Fruit fly (Drosophila melanogaster): Measurements from ENCODE around the gene Cmpk.

Gene Cmpk

DNA sequence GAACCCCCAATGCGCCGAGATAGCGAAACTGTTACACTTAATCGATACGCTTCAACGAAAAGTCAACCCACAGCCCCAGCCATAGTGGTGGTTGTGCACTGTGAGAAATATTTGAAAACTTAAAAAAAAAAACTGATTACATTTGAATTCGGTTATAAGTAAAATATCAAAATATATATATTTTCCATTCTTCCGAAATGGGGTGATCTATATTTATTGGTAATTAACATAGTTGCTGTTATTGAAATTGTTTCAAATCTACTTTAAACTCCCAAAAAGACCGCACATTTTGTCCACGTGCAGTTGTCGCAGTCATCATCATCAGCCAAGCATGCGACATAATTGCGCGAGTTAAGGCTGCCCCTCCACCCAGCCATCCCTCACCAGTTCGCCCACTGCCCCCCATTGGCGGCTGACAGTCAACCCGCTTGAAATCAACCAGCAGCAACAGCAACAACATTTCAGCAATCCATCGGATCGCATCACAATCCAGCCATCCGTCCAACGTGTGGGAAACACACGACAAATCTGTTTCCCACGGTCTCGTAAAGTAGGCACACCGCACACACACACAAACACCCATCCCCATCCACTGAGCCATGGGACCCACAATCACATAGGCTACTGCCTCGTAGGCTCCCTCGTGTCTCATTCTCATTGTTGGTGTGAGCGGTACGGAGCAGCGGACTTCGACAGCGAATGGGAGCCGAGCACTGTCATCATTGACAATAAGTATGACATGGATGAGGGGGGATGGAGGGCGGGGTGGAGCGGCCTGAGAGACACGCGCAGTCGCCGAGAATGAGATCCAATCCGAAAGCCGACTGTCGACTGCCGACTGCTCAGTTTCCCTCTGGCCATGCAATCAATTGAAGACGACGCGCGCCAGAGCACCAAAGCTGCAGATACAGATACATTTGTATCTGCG lies 34.7 kb downstream of the Cmpk start:
- TF ChIP-seq D1 (tag; optimal IDR thresholded peaks at IDR 0.05) (peak; percentile 38), CG32121 (GFP tag; IDR thresholded peaks at IDR 0.05) (peak; percentile 72; the same call in 1 of the 2 replicates), CG17806 (tag; optimal IDR thresholded peaks at IDR 0.05) (peak; percentile 81), fd96Ca (GFP tag; IDR thresholded peaks at IDR 0.05) (peak; percentile 68), CG8159 (tag; optimal IDR thresholded peaks at IDR 0.05) (peak; percentile 84), EcR (GFP tag; optimal IDR thresholded peaks at IDR 0.05) (peak; percentile 69), CG12605 (GFP tag; IDR thresholded peaks at IDR 0.05) (peak; percentile 49), CG13204 (GFP tag; optimal IDR thresholded peaks at IDR 0.05) (peak; percentile 99), Pif1B (GFP tag; optimal IDR thresholded peaks at IDR 0.05) (peak; percentile 28), CG4496 (GFP tag; IDR thresholded peaks at IDR 0.05) (peak; percentile 72), Snoo (tag; optimal IDR thresholded peaks at IDR 0.05) (peak; percentile 45), Pif1A (GFP tag; optimal IDR thresholded peaks at IDR 0.05) (peak; percentile 28), Ets98B (GFP tag; IDR thresholded peaks at IDR 0.05) (peak; percentile 79), CG9948 (tag; optimal IDR thresholded peaks at IDR 0.05) (peak; percentile 78), CG14655 (GFP tag; optimal IDR thresholded peaks at IDR 0.05) (peak; percentile 79), CG15710 (tag; optimal IDR thresholded peaks at IDR 0.05) (peak; percentile 68), CG34367 (tag; optimal IDR thresholded peaks at IDR 0.05) (peak; percentile 74), CG10348 (GFP tag; IDR thresholded peaks at IDR 0.05) (no peak), rn (GFP tag; IDR thresholded peaks at IDR 0.05) (0 out of 2 replicates have a peak, but pooled peaks have one; percentile 28), CG8301 (tag; optimal IDR thresholded peaks at IDR 0.05) (peak; percentile 75), gl (tag; optimal IDR thresholded peaks at IDR 0.05) (no peak)

DNA sequence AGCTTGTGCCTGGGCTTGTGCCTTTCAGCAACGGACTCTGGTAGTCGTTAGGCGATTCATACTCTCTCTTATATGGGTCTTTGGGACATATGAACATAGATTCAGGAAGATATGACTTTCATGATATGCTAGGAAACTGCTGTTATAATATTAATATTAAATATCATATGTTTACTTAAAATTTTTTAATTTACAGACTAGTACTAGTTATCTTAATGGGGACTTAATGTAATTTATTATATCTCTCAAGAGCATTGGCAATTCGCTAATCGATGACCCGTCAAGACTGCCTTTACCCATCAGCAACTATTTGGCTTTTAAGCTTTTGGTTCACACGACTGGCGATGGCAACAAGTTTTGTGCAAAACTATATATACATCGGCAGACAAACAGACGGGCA lies 36.0 kb downstream of the Cmpk start:
- no peak for TF ChIP-seq EcR (GFP tag; optimal IDR thresholded peaks at IDR 0.05)
- peak; percentile 70 for TF ChIP-seq CG12605 (GFP tag; IDR thresholded peaks at IDR 0.05)
- TF ChIP-seq fd96Ca (GFP tag; IDR thresholded peaks at IDR 0.05): peak; percentile 66; the same call in 1 of the 3 replicates
- TF ChIP-seq CG8159 (tag; optimal IDR thresholded peaks at IDR 0.05): peak; percentile 28
- peak; percentile 89 for TF ChIP-seq CG32121 (GFP tag; IDR thresholded peaks at IDR 0.05)
- no peak for TF ChIP-seq Snoo (tag; optimal IDR thresholded peaks at IDR 0.05)
- TF ChIP-seq CG10348 (GFP tag; IDR thresholded peaks at IDR 0.05): peak; percentile 56; the same call in 1 of the 2 replicates
- TF ChIP-seq rn (GFP tag; IDR thresholded peaks at IDR 0.05): peak; percentile 46; the same call in 1 of the 2 replicates
- TF ChIP-seq CG9948 (tag; optimal IDR thresholded peaks at IDR 0.05): peak; percentile 72
- peak; percentile 73 for TF ChIP-seq CG4496 (GFP tag; IDR thresholded peaks at IDR 0.05)
- no peak for TF ChIP-seq gl (tag; optimal IDR thresholded peaks at IDR 0.05)
- peak; percentile 19 for TF ChIP-seq Pif1B (GFP tag; optimal IDR thresholded peaks at IDR 0.05)
- peak; percentile 47 for TF ChIP-seq Pif1A (GFP tag; optimal IDR thresholded peaks at IDR 0.05)
- TF ChIP-seq CG14655 (GFP tag; optimal IDR thresholded peaks at IDR 0.05): peak; percentile 84
- TF ChIP-seq CG8301 (tag; optimal IDR thresholded peaks at IDR 0.05): peak; percentile 81
- peak; percentile 59 for TF ChIP-seq CG17806 (tag; optimal IDR thresholded peaks at IDR 0.05)
- TF ChIP-seq Ets98B (GFP tag; IDR thresholded peaks at IDR 0.05): peak; percentile 89
- no peak for TF ChIP-seq D1 (tag; optimal IDR thresholded peaks at IDR 0.05)
- TF ChIP-seq CG15710 (tag; optimal IDR thresholded peaks at IDR 0.05): peak; percentile 10
- TF ChIP-seq CG34367 (tag; optimal IDR thresholded peaks at IDR 0.05): peak; percentile 22
- TF ChIP-seq CG13204 (GFP tag; optimal IDR thresholded peaks at IDR 0.05): no peak

DNA sequence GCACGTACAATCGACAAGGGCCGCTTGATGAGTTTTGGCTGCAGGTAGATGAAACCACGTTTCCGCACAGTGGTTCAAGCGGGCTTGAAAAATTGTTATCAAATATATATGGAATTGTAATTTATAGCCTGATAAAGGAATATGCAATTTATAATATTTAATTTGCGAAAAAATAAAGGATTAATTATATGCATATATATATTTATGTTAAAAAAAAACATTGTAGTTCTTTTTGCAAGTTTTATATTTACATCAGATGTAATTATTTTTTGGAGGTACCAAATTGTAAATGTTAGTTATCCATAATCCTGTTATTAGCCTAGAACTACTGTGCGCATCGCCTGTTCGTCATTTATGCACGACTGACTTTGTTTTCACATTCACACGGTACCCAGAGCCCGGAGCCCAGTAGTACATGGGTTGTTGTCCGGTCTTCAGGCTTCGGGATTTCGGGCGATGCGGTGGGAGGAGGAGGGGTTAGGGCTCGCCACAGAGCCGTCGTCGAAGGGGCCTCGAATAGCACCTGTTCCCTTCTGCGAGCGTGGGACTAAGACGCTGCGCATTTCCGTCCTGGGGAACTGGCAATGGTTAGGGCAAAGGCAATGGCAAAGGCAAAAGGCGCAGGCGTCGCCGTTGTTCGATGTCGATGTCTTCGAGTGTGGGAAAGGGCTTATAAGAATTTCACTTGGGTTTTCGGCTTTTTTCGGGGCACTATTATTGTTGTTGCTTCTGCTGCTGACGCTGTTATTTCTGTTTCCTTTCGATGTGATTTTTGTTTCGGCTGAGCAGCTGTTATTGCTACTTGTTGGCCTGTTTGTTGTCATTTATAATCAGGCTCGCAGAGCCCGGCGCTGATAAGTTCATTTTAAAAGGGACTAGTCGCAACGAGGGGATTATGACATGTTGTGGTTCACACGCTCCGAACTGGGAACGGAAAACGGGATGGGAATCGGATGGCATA lies 37.2 kb downstream of the Cmpk start:
- TF ChIP-seq fd96Ca (GFP tag; IDR thresholded peaks at IDR 0.05) (peak; percentile 10; the same call in 1 of the 3 replicates), D1 (tag; optimal IDR thresholded peaks at IDR 0.05) (peak; percentile 96), CG14655 (GFP tag; optimal IDR thresholded peaks at IDR 0.05) (peak; percentile 89), CG8159 (tag; optimal IDR thresholded peaks at IDR 0.05) (peak; percentile 98), CG32121 (GFP tag; IDR thresholded peaks at IDR 0.05) (0 out of 2 replicates have a peak, but pooled peaks have one; percentile 24), rn (GFP tag; IDR thresholded peaks at IDR 0.05) (no peak), CG9948 (tag; optimal IDR thresholded peaks at IDR 0.05) (peak; percentile 98), CG10348 (GFP tag; IDR thresholded peaks at IDR 0.05) (no peak), EcR (GFP tag; optimal IDR thresholded peaks at IDR 0.05) (peak; percentile 83), Ets98B (GFP tag; IDR thresholded peaks at IDR 0.05) (no peak), CG34367 (tag; optimal IDR thresholded peaks at IDR 0.05) (peak; percentile 93), Pif1B (GFP tag; optimal IDR thresholded peaks at IDR 0.05) (peak; percentile 86), Pif1A (GFP tag; optimal IDR thresholded peaks at IDR 0.05) (peak; percentile 81), gl (tag; optimal IDR thresholded peaks at IDR 0.05) (peak; percentile 73), CG17806 (tag; optimal IDR thresholded peaks at IDR 0.05) (peak; percentile 92), Snoo (tag; optimal IDR thresholded peaks at IDR 0.05) (peak; percentile 93), CG13204 (GFP tag; optimal IDR thresholded peaks at IDR 0.05) (peak; percentile 74), CG8301 (tag; optimal IDR thresholded peaks at IDR 0.05) (peak; percentile 79), CG15710 (tag; optimal IDR thresholded peaks at IDR 0.05) (peak; percentile 97), CG12605 (GFP tag; IDR thresholded peaks at IDR 0.05) (no peak), CG4496 (GFP tag; IDR thresholded peaks at IDR 0.05) (peak; percentile 24; the same call in 1 of the 3 replicates)

DNA sequence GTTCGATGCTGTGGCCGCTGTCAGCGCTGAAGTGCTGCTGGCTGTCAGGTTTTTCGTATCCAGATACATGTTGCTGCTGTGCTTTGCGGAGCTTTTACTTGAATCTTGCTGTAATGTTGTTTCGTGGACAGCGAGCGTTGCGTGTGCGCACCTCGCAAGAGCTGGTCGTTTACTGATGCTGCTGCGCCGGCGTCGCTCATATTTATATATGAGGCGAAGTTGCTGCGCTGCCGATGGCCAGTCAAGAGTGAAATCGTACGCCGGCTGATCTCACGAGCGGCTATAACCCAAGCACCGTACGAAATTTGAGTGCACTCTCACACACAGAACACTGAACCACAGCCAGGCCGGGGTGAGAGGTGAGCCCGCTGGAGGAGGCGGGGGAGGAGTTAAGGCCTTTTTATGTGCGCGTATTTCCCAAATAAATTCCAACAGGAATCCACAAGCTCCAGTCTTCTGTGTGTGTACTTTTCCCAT lies 37.9 kb downstream of the Cmpk start:
- TF ChIP-seq Pif1B (GFP tag; optimal IDR thresholded peaks at IDR 0.05) (no peak), Ets98B (GFP tag; IDR thresholded peaks at IDR 0.05) (peak; percentile 9; the same call in 1 of the 2 replicates), EcR (GFP tag; optimal IDR thresholded peaks at IDR 0.05) (peak; percentile 51), CG14655 (GFP tag; optimal IDR thresholded peaks at IDR 0.05) (no peak), CG13204 (GFP tag; optimal IDR thresholded peaks at IDR 0.05) (no peak)
